Worm (Caenorhabditis elegans) whole organism, mixed stage, embryonic: ENCODE results near the gene F53B2.5.

Experiments used
- M03D4.4 ChIP-seq: sonication (generic microtip); optimal IDR thresholded peaks from 2 replicates; lab custom pipeline; 2017; ENCODE audit warnings: mild to moderate bottlenecking, missing genetic modification characterization, missing compliant biosample characterization
- bed-3 ChIP-seq: fragments of 200-800 bp; sonication (Bioruptor generic); optimal IDR thresholded peaks from 3 replicates; lab custom pipeline; 2018; ENCODE audit warnings: mild to moderate bottlenecking, missing genetic modification characterization, moderate library complexity, missing compliant biosample characterization
- ceh-39 ChIP-seq: fragments of 150-350 bp; optimal IDR thresholded peaks from 2 replicates; lab custom pipeline; 2014; ENCODE audit warnings: missing biosample characterization, missing genetic modification characterization
- ceh-43 ChIP-seq: fragments of 200-800 bp; sonication (Bioruptor generic); optimal IDR thresholded peaks from 2 replicates; lab custom pipeline; 2018; ENCODE audit warnings: mild to moderate bottlenecking, missing genetic modification characterization, moderate library complexity, missing compliant biosample characterization
- ceh-83 ChIP-seq: fragments of 200-800 bp; sonication (Bioruptor generic); optimal IDR thresholded peaks from 2 replicates; lab custom pipeline; 2018; ENCODE audit warnings: mild to moderate bottlenecking, missing genetic modification characterization, missing compliant biosample characterization
- ces-1 ChIP-seq: fragments of 150-350 bp; optimal IDR thresholded peaks from 2 replicates; lab custom pipeline; 2014; ENCODE audit warnings: missing biosample characterization, missing genetic modification reagents, missing genetic modification characterization
- cnd-1 ChIP-seq: fragments of 200-800 bp; sonication (Bioruptor generic); optimal IDR thresholded peaks from 2 replicates; lab custom pipeline; 2018; ENCODE audit warnings: mild to moderate bottlenecking, missing genetic modification characterization, missing compliant biosample characterization
- drap-1 ChIP-seq: fragments of 200-800 bp; sonication (Bioruptor generic); optimal IDR thresholded peaks from 3 replicates; lab custom pipeline; 2018; ENCODE audit warnings: mild to moderate bottlenecking, missing genetic modification characterization, missing compliant biosample characterization
- elt-1 ChIP-seq: sonication (generic microtip); optimal IDR thresholded peaks from 2 replicates; lab custom pipeline; 2017; ENCODE audit warnings: missing genetic modification characterization, mild to moderate bottlenecking, missing compliant biosample characterization, antibody characterized with exemption, moderate library complexity, borderline replicate concordance; ENCODE audit not compliant: insufficient read depth
- elt-3 ChIP-seq: fragments of 150-350 bp; optimal IDR thresholded peaks from 2 replicates; lab custom pipeline; 2014; ENCODE audit warnings: missing biosample characterization, missing genetic modification characterization
- flh-1 ChIP-seq: fragments of 200-800 bp; sonication (Bioruptor generic); optimal IDR thresholded peaks from 2 replicates; lab custom pipeline; 2018; ENCODE audit warnings: mild to moderate bottlenecking, missing genetic modification characterization, moderate library complexity, missing compliant biosample characterization
- ham-2 ChIP-seq: fragments of 200-800 bp; sonication (Bioruptor generic); optimal IDR thresholded peaks from 2 replicates; lab custom pipeline; 2018; ENCODE audit warnings: mild to moderate bottlenecking, missing genetic modification characterization, missing compliant biosample characterization
- hlh-1 ChIP-seq: fragments of 150-350 bp; optimal IDR thresholded peaks from 2 replicates; lab custom pipeline; 2014; ENCODE audit warnings: missing biosample characterization, missing genetic modification reagents, missing genetic modification characterization
- lin-13 ChIP-seq: fragments of 150-350 bp; optimal IDR thresholded peaks from 2 replicates; lab custom pipeline; 2014; ENCODE audit warnings: missing biosample characterization, missing genetic modification characterization
- lin-32 ChIP-seq: fragments of 200-800 bp; sonication (Bioruptor generic); optimal IDR thresholded peaks from 2 replicates; lab custom pipeline; 2018; ENCODE audit warnings: mild to moderate bottlenecking, missing genetic modification characterization, missing compliant biosample characterization
- lsy-2 ChIP-seq: fragments of 150-350 bp; optimal IDR thresholded peaks from 2 replicates; lab custom pipeline; 2014; ENCODE audit warnings: missing biosample characterization, missing genetic modification characterization
- mab-5 ChIP-seq: fragments of 150-350 bp; optimal IDR thresholded peaks from 2 replicates; lab custom pipeline; 2014; ENCODE audit warnings: missing biosample characterization, missing genetic modification characterization
- mep-1 ChIP-seq: fragments of 150-350 bp; optimal IDR thresholded peaks from 2 replicates; lab custom pipeline; 2017; ENCODE audit warnings: missing biosample characterization, missing genetic modification reagents, missing genetic modification characterization, inconsistent platforms
- mls-2 ChIP-seq: sonication (generic microtip); optimal IDR thresholded peaks from 2 replicates; lab custom pipeline; 2016; ENCODE audit warnings: mild to moderate bottlenecking, missing genetic modification characterization, moderate library complexity, missing compliant biosample characterization
- nhr-12 ChIP-seq: fragments of 150-350 bp; optimal IDR thresholded peaks from 2 replicates; lab custom pipeline; 2014; ENCODE audit warnings: missing biosample characterization, missing genetic modification characterization
- nhr-2 ChIP-seq: fragments of 150-350 bp; optimal IDR thresholded peaks from 2 replicates; lab custom pipeline; 2014; ENCODE audit warnings: missing biosample characterization, missing genetic modification characterization
- nhr-237 ChIP-seq: fragments of 150-350 bp; optimal IDR thresholded peaks from 2 replicates; lab custom pipeline; 2014; ENCODE audit warnings: missing biosample characterization, missing genetic modification characterization
- nhr-28 ChIP-seq: fragments of 150-350 bp; optimal IDR thresholded peaks from 2 replicates; lab custom pipeline; 2014; ENCODE audit warnings: missing biosample characterization, missing genetic modification characterization
- nhr-76 ChIP-seq: sonication (generic microtip); optimal IDR thresholded peaks from 2 replicates; lab custom pipeline; 2017; ENCODE audit warnings: missing biosample characterization, missing genetic modification characterization
- pha-4 ChIP-seq: fragments of 150-350 bp; optimal IDR thresholded peaks from 2 replicates; lab custom pipeline; 2018; ENCODE audit warnings: missing biosample characterization, missing genetic modification reagents, missing genetic modification characterization
- sem-2 ChIP-seq: fragments of 200-800 bp; sonication (Bioruptor generic); optimal IDR thresholded peaks from 2 replicates; lab custom pipeline; 2018; ENCODE audit warnings: mild to moderate bottlenecking, missing genetic modification characterization, missing compliant biosample characterization
- snpc-4 ChIP-seq: fragments of 150-350 bp; optimal IDR thresholded peaks from 2 replicates; lab custom pipeline; 2014; ENCODE audit warnings: missing biosample characterization, missing genetic modification characterization
- sptf-1 ChIP-seq: sonication (generic microtip); optimal IDR thresholded peaks from 2 replicates; lab custom pipeline; 2017; ENCODE audit warnings: mild to moderate bottlenecking, missing genetic modification characterization, moderate library complexity, missing compliant biosample characterization
- tbx-8 ChIP-seq: fragments of 200-800 bp; sonication (Bioruptor generic); optimal IDR thresholded peaks from 2 replicates; lab custom pipeline; 2018; ENCODE audit warnings: mild to moderate bottlenecking, missing genetic modification characterization, moderate library complexity, missing compliant biosample characterization
- unc-39 ChIP-seq: fragments of 150-350 bp; optimal IDR thresholded peaks from 2 replicates; lab custom pipeline; 2014; ENCODE audit warnings: missing biosample characterization, missing genetic modification characterization
- unc-62 ChIP-seq: fragments of 150-350 bp; optimal IDR thresholded peaks from 2 replicates; lab custom pipeline; 2014; ENCODE audit warnings: missing biosample characterization, missing genetic modification reagents, missing genetic modification characterization
- ztf-11 ChIP-seq: fragments of 150-350 bp; optimal IDR thresholded peaks from 2 replicates; lab custom pipeline; 2014; ENCODE audit warnings: missing biosample characterization, missing genetic modification characterization

F53B2.5 gene

ce11 chrIV:12531047-12531446, at the start of gene F53B2.5:
F53B2.5 (minus strand) TSS chrIV:12531147.
- TF ChIP-seq hlh-1 (no peak), tbx-8 (GFP tag; lab: Kevin White, UChicago) (no peak), ces-1 (GFP tag; lab: Kevin White, UChicago) (no peak), unc-62 (GFP tag; lab: Kevin White, UChicago) (no peak), sem-2 (no peak), flh-1 (GFP tag; lab: Kevin White, UChicago) (no peak), cnd-1 (no peak), mls-2 (tag; lab: Kevin White, UChicago) (no peak), ceh-39 (tag; lab: Kevin White, UChicago) (no peak), ham-2 (GFP tag; lab: Kevin White, UChicago) (no peak), M03D4.4 (tag; lab: Kevin White, UChicago) (no peak), elt-3 (tag; lab: Kevin White, UChicago) (no peak), sptf-1 (tag; lab: Kevin White, UChicago) (no peak), mab-5 (tag; lab: Kevin White, UChicago) (no peak), nhr-28 (tag; lab: Kevin White, UChicago) (no peak)

DNA sequence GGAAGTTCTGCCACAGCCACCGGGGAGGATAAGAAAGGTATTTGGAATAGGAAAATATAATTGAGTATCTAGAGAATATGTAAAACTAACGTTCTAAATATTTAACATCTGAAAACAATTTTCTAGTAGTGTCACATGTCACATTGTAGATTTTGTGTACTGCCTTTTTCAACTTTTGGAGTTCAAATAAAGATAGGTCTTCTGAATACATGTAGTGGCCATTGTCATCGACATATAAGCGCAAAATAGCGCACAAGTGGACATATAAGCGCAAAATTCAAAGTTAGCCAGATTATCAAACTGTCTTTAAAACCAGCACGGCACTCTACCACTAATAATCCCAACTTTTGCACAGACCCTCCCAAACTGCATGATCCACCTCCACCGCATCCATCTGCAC, 43.3 kb upstream of the F53B2.5 start:
- no peak for TF ChIP-seq lin-13 (tag; lab: Kevin White, UChicago)
- no peak for TF ChIP-seq lsy-2 (tag; lab: Kevin White, UChicago)
- no peak for TF ChIP-seq elt-1 (tag; lab: Kevin White, UChicago)
- no peak for TF ChIP-seq nhr-12 (tag; lab: Kevin White, UChicago)
- TF ChIP-seq nhr-28 (tag; lab: Kevin White, UChicago), result no peak
- TF ChIP-seq pha-4 (tag; lab: Kevin White, UChicago), result no peak
- no peak for TF ChIP-seq snpc-4
- no peak for TF ChIP-seq lin-32 (GFP tag; lab: Kevin White, UChicago)
- TF ChIP-seq ceh-83 (GFP tag; lab: Kevin White, UChicago), result no peak
- no peak for TF ChIP-seq unc-62 (GFP tag; lab: Kevin White, UChicago)
- no peak for TF ChIP-seq sem-2
- no peak for TF ChIP-seq flh-1 (GFP tag; lab: Kevin White, UChicago)
- TF ChIP-seq ces-1 (GFP tag; lab: Kevin White, UChicago), result no peak
- no peak for TF ChIP-seq mep-1 (tag; lab: Kevin White, UChicago)

DNA sequence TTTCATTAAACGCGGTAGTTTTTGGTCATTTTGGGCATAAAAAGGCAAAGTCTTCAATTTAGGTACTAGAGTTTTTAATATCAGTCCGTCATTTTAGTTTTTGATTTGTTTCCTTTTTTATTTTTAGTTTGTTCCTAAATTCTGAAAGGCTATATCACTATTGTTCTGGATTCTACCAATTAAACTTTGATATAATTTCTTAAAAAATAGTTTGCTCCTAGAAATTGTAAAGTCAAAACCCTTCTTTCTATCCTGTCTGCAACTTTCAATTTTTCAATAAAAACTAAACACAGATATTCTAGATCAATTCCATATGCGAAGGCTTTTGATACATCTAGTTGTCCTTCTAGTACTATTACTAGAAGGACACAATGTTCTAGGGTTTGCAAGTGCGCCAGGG, 42.1 kb upstream of the F53B2.5 start, which contains the start of gene K08E7.5:
Gene K08E7.5, plus strand, starts transcription at position 301 of the 400 bp plus-strand sequence.
- no peak for TF ChIP-seq unc-39
- no peak for TF ChIP-seq sptf-1 (tag; lab: Kevin White, UChicago)
- TF ChIP-seq pha-4 (tag; lab: Kevin White, UChicago), result no peak
- TF ChIP-seq nhr-237 (tag; lab: Kevin White, UChicago), result no peak
- TF ChIP-seq lsy-2 (tag; lab: Kevin White, UChicago), result no peak
- TF ChIP-seq ztf-11, result no peak
- TF ChIP-seq nhr-76 (tag; lab: Kevin White, UChicago), result no peak
- no peak for TF ChIP-seq bed-3 (GFP tag; lab: Kevin White, UChicago)
- TF ChIP-seq nhr-12 (tag; lab: Kevin White, UChicago), result no peak
- no peak for TF ChIP-seq elt-3 (tag; lab: Kevin White, UChicago)
- TF ChIP-seq snpc-4, result no peak
- no peak for TF ChIP-seq elt-1 (tag; lab: Kevin White, UChicago)
- no peak for TF ChIP-seq mep-1 (tag; lab: Kevin White, UChicago)
- TF ChIP-seq lin-32 (GFP tag; lab: Kevin White, UChicago), result no peak
- no peak for TF ChIP-seq ham-2 (GFP tag; lab: Kevin White, UChicago)

- TF ChIP-seq nhr-76 (tag; lab: Kevin White, UChicago) (no peak), elt-3 (tag; lab: Kevin White, UChicago) (no peak), ceh-83 (GFP tag; lab: Kevin White, UChicago) (no peak), M03D4.4 (tag; lab: Kevin White, UChicago) (no peak), ceh-43 (GFP tag; lab: Kevin White, UChicago) (no peak), lsy-2 (tag; lab: Kevin White, UChicago) (no peak), ham-2 (GFP tag; lab: Kevin White, UChicago) (no peak), hlh-1 (no peak), cnd-1 (no peak), sem-2 (no peak), lin-32 (GFP tag; lab: Kevin White, UChicago) (no peak), mep-1 (tag; lab: Kevin White, UChicago) (no peak), elt-1 (tag; lab: Kevin White, UChicago) (no peak), lin-13 (tag; lab: Kevin White, UChicago) (no peak), pha-4 (tag; lab: Kevin White, UChicago) (no peak), drap-1 (GFP tag; lab: Kevin White, UChicago) (no peak), nhr-28 (tag; lab: Kevin White, UChicago) (no peak), nhr-2 (tag; lab: Kevin White, UChicago) (no peak), nhr-12 (tag; lab: Kevin White, UChicago) (no peak), tbx-8 (GFP tag; lab: Kevin White, UChicago) (no peak)
- TF ChIP-seq, all 35 proteins: peak for 0
Observed at ce11 chrIV:12571047-12571446, 40.1 kb upstream of the F53B2.5 start, which contains the start of gene K08E7.4. K08E7.4 (minus strand) TSS chrIV:12571147.
